Worm (Caenorhabditis elegans): ENCODE results near the gene sumv-1.

sumv-1 gene

DNA sequence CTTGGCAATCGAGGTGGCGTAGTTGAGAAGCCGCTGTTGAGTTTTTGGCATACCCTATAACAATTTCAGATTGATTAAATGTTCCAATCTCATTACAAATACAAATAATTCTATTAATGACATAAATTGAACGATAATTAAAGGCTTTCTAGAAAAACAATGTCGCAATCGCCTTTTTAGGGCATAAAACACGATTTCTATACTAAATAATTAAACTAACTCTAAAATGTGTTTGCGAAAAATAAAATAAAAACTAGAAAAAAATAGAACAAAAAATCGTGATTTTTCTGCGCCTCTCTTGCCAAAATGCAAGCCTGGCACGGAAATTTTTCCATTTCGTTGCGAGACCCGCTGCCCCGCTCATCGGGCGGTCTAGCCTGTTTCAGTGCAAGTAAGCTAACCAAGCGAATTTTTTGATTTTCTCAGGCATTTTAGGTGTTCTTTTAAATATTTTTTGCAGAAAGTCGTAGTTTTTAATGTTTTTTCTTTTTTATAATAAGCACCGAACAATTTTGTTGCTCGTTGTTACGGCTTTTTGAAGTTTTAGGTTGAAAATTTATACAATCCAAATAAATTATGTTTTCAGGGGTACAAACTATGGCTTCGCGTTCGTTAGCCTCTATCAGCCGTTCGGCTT, 26.0 kb downstream of the sumv-1 start, which contains the start of the genes C34E10.12, C34E10.10 and atp-2 (continued):
- TF ChIP-seq nhr-76 (tag; optimal IDR thresholded peaks at IDR 0.05): no peak

- TF ChIP-seq pha-4 (tag; optimal IDR thresholded peaks at IDR 0.05): no peak
Measured at ce11 chrIII:5225321-5225720, 28.7 kb downstream of the sumv-1 start, which contains the start of gene nex-1. TSS of gene nex-1 (plus strand) at chrIII:5225621.

DNA sequence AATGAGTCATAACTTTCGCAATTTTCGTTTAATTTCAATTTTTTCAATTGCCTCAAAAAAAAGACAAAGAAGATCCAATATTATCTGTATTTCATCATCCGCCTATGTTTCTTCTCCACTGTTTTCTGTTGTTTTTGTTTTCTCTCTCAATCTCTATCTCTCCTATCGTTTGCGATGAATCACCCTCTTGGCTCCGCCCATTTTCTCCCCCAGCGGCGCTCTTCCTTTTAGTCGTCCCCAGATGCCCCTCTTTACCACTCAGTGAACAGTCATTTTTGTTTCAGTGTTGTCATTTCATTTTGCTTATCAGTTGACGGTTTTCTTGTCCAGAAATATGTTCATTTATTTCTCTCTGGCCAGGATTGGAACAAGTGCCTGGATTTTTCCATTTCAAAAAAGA, 29.1 kb downstream of the sumv-1 start:
- TF ChIP-seq lin-13 (tag; optimal IDR thresholded peaks at IDR 0.05): no peak
- no peak for TF ChIP-seq bed-3 (GFP tag; optimal IDR thresholded peaks at IDR 0.05)
- TF ChIP-seq ceh-83 (GFP tag; optimal IDR thresholded peaks at IDR 0.05): no peak
- no peak for TF ChIP-seq unc-120 (tag; optimal IDR thresholded peaks at IDR 0.05; ENCODE audit: poor library complexity, severe bottlenecking)
- TF ChIP-seq tbx-8 (GFP tag; optimal IDR thresholded peaks at IDR 0.05): no peak
- no peak for TF ChIP-seq unc-62 (GFP tag; optimal IDR thresholded peaks at IDR 0.05)
- no peak for TF ChIP-seq M03D4.4 (tag; optimal IDR thresholded peaks at IDR 0.05)
- TF ChIP-seq lsy-2 (tag; optimal IDR thresholded peaks at IDR 0.05): no peak
- TF ChIP-seq unc-39 (tag; optimal IDR thresholded peaks at IDR 0.05): no peak
- no peak for TF ChIP-seq nhr-237 (tag; optimal IDR thresholded peaks at IDR 0.05)
- TF ChIP-seq nhr-28 (tag; optimal IDR thresholded peaks at IDR 0.05): no peak
- TF ChIP-seq zip-8 (tag; optimal IDR thresholded peaks at IDR 0.05): no peak
- TF ChIP-seq snpc-4 (tag; optimal IDR thresholded peaks at IDR 0.05): no peak
- TF ChIP-seq ces-1 (GFP tag; optimal IDR thresholded peaks at IDR 0.05): no peak

DNA sequence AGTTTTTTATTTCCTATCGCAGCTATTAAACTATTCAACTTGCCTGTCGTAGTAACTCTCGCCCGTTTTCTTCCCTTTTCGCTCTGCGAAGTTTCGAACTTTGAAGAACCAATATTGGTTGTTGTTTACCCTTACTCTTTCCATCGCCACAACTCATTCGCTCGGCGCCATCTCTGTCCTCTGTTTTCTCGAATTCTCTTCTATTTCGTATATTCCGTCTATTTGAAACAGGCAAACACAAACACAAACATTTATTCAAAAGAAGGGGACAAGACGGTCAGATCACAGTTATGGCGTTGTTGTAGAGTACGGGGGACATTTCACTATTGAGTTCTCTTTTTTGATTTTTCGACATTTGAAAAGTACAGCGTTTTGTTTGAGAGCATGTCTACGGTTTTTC, 31.2 kb downstream of the sumv-1 start:
- TF ChIP-seq elt-1 (tag; optimal IDR thresholded peaks at IDR 0.05; ENCODE audit: borderline replicate concordance, insufficient read depth) (no peak), zip-8 (tag; optimal IDR thresholded peaks at IDR 0.05) (no peak), mab-5 (tag; optimal IDR thresholded peaks at IDR 0.05) (no peak), elt-3 (tag; optimal IDR thresholded peaks at IDR 0.05) (no peak), drap-1 (GFP tag; optimal IDR thresholded peaks at IDR 0.05) (no peak), pha-4 (tag; optimal IDR thresholded peaks at IDR 0.05) (peak; percentile 8)

DNA sequence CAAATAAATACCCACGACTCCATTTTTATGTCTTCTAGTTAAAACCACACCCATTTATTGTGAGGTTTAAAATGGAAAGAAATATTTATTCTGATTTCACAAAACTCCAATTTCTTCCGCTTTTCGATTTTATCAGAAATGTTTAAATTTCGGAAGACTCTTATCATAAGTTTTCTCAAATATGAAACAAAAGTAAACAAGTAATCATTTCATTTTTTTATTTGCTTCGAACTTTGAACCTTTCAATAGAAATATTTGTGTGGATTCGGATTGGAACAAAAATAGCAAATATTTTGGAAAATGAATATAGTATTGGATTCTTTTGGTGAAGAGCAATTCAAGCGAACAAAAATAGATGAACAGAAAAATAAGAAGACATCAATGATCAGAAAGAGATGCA, 32.2 kb downstream of the sumv-1 start:
- no peak for TF ChIP-seq blmp-1 (tag; optimal IDR thresholded peaks at IDR 0.05)
- TF ChIP-seq unc-62 (GFP tag; optimal IDR thresholded peaks at IDR 0.05): no peak
- TF ChIP-seq hlh-1 (tag; optimal IDR thresholded peaks at IDR 0.05): no peak
- no peak for TF ChIP-seq ceh-83 (GFP tag; optimal IDR thresholded peaks at IDR 0.05)
- no peak for TF ChIP-seq ham-2 (GFP tag; optimal IDR thresholded peaks at IDR 0.05)
- no peak for TF ChIP-seq nhr-76 (tag; optimal IDR thresholded peaks at IDR 0.05)
- TF ChIP-seq pha-4 (tag; optimal IDR thresholded peaks at IDR 0.05): no peak
- no peak for TF ChIP-seq mab-5 (tag; optimal IDR thresholded peaks at IDR 0.05)
- no peak for TF ChIP-seq ces-1 (GFP tag; optimal IDR thresholded peaks at IDR 0.05)
- no peak for TF ChIP-seq tbx-8 (GFP tag; optimal IDR thresholded peaks at IDR 0.05)
- no peak for TF ChIP-seq sem-2 (GFP tag; optimal IDR thresholded peaks at IDR 0.05)
- no peak for TF ChIP-seq cnd-1 (tag; optimal IDR thresholded peaks at IDR 0.05)
- no peak for TF ChIP-seq ceh-39 (tag; optimal IDR thresholded peaks at IDR 0.05)
- TF ChIP-seq drap-1 (GFP tag; optimal IDR thresholded peaks at IDR 0.05): no peak

- TF ChIP-seq lin-13 (tag; optimal IDR thresholded peaks at IDR 0.05) (no peak), zip-8 (tag; optimal IDR thresholded peaks at IDR 0.05) (no peak), cnd-1 (tag; optimal IDR thresholded peaks at IDR 0.05) (no peak), nhr-28 (tag; optimal IDR thresholded peaks at IDR 0.05) (no peak), lin-32 (GFP tag; optimal IDR thresholded peaks at IDR 0.05) (no peak), unc-120 (tag; optimal IDR thresholded peaks at IDR 0.05; ENCODE audit: poor library complexity, severe bottlenecking) (no peak), M03D4.4 (tag; optimal IDR thresholded peaks at IDR 0.05) (no peak), pha-4 (tag; optimal IDR thresholded peaks at IDR 0.05) (no peak), ceh-83 (GFP tag; optimal IDR thresholded peaks at IDR 0.05) (no peak), sem-2 (GFP tag; optimal IDR thresholded peaks at IDR 0.05) (no peak), tbx-8 (GFP tag; optimal IDR thresholded peaks at IDR 0.05) (no peak), ceh-39 (tag; optimal IDR thresholded peaks at IDR 0.05) (no peak), blmp-1 (tag; optimal IDR thresholded peaks at IDR 0.05) (no peak), ham-2 (GFP tag; optimal IDR thresholded peaks at IDR 0.05) (no peak)
Measured at ce11 chrIII:5218687-5219086, 35.3 kb downstream of the sumv-1 start, which contains the start of gene ZC155.2. TSS of gene ZC155.2 (plus strand) at chrIII:5218987.

Measured in whole organism, mixed stage, embryonic.